Worm (Caenorhabditis elegans) whole organism, L2 larva: ENCODE data around the gene ZK616.3.

Experiments
- C34F6.9 ChIP-seq: fragments of 150-350 bp; optimal IDR thresholded peaks from 2 replicates; lab custom pipeline; 2014; ENCODE audit warnings: missing biosample characterization, missing genetic modification characterization
- blmp-1 ChIP-seq: sonication (generic microtip); optimal IDR thresholded peaks from 2 replicates; lab custom pipeline; 2017; ENCODE audit warnings: missing genetic modification characterization, mild to moderate bottlenecking, missing compliant biosample characterization, antibody characterized with exemption, moderate library complexity; ENCODE audit not compliant: insufficient read depth
- mbf-1 ChIP-seq: sonication (generic microtip); optimal IDR thresholded peaks from 2 replicates; lab custom pipeline; 2017; ENCODE audit warnings: missing biosample characterization, missing genetic modification characterization
- nhr-12 ChIP-seq: fragments of 150-350 bp; optimal IDR thresholded peaks from 2 replicates; lab custom pipeline; 2014; ENCODE audit warnings: missing biosample characterization, missing genetic modification characterization
- sma-9 ChIP-seq, 2 experiments: fragments of 150-350 bp in 1 of 2; sonication (generic microtip) in 1 of 2; optimal IDR thresholded peaks; 2 replicates each; lab custom pipeline; 2014 to 2016; ENCODE audit warnings: missing genetic modification characterization in 2 of 2, mild to moderate bottlenecking in 1 of 2, missing biosample characterization in 1 of 2, missing compliant biosample characterization in 1 of 2, missing genetic modification reagents in 1 of 2, moderate library complexity in 1 of 2

- TF ChIP-seq C34F6.9 (tag; lab: Kevin White, UChicago) (no peak), blmp-1 (tag; lab: Kevin White, UChicago) (no peak), sma-9 (GFP tag; optimal IDR thresholded peaks at IDR 0.05; lab: Kevin White, UChicago) (no peak), sma-9 (tag; optimal IDR thresholded peaks at IDR 0.05; lab: Kevin White, UChicago) (no peak), mbf-1 (tag; lab: Kevin White, UChicago) (no peak), nhr-12 (no peak)
Observed at ce11 chrIV:5438705-5439104, 41.8 kb downstream of the ZK616.3 start, which contains the start of gene mgl-3.
